Worm (Caenorhabditis elegans) whole organism, L4 larva: ENCODE results near the gene eng-1.

Experiments
- F44E2.7 ChIP-seq: fragments of 200-800 bp; sonication (Bioruptor generic); IDR thresholded peaks from 2 replicates; pipeline ENCODE4 v2.1.2; 2022; ENCODE audit warnings: missing genetic modification characterization, missing compliant biosample characterization
- T26A8.4 ChIP-seq: fragments of 200-800 bp; sonication (Bioruptor generic); IDR thresholded peaks from 2 replicates; pipeline ENCODE4 v1.3.6; 2022; ENCODE audit warnings: missing genetic modification characterization, missing compliant biosample characterization
- ZK337.2 ChIP-seq: fragments of 200-800 bp; sonication (Bioruptor generic); IDR thresholded peaks from 2 replicates; pipeline ENCODE4 v1.3.6; 2022; ENCODE audit warnings: missing genetic modification reagents, missing genetic modification characterization, missing compliant biosample characterization
- aha-1 ChIP-seq: fragments of 150-350 bp; peaks from one replicate; lab custom pipeline; 2014; ENCODE audit warnings: missing biosample characterization, missing genetic modification characterization
- ama-1 ChIP-seq: fragments of 150-350 bp; optimal IDR thresholded peaks from 2 replicates; lab custom pipeline; 2014; ENCODE audit warnings: inconsistent platforms, mixed read lengths
- ceh-28 ChIP-seq: fragments of 150-350 bp; optimal IDR thresholded peaks from 2 replicates; lab custom pipeline; 2014; ENCODE audit warnings: missing biosample characterization, missing genetic modification reagents, missing genetic modification characterization
- cey-2 ChIP-seq: sonication (generic microtip); optimal IDR thresholded peaks from 3 replicates; lab custom pipeline; 2017; ENCODE audit warnings: missing genetic modification characterization, mild to moderate bottlenecking, missing compliant biosample characterization, antibody characterized with exemption, borderline replicate concordance; ENCODE audit not compliant: insufficient read depth
- daf-16 ChIP-seq, 3 experiments: sonication (generic microtip); optimal IDR thresholded peaks; 2 replicates each; lab custom pipeline; 2016 to 2017; ENCODE audit warnings: missing genetic modification characterization in 3 of 3, missing genetic modification reagents in 3 of 3, mild to moderate bottlenecking in 2 of 3, missing compliant biosample characterization in 2 of 3, missing biosample characterization in 1 of 3, moderate library complexity in 1 of 3
- daf-8 ChIP-seq: fragments of 200-800 bp; sonication (Bioruptor generic); IDR thresholded peaks from 2 replicates; pipeline ENCODE4 v1.3.6; 2022; ENCODE audit warnings: missing genetic modification characterization, missing compliant biosample characterization
- dmd-6 ChIP-seq: fragments of 200-800 bp; sonication (Bioruptor generic); IDR thresholded peaks from 2 replicates; pipeline ENCODE4 v1.3.6; 2022; ENCODE audit warnings: missing genetic modification reagents, missing genetic modification characterization, missing compliant biosample characterization
- dpl-1 ChIP-seq: fragments of 150-350 bp; optimal IDR thresholded peaks from 2 replicates; lab custom pipeline; 2014; ENCODE audit warnings: missing biosample characterization, missing genetic modification reagents, missing genetic modification characterization
- duxl-1 ChIP-seq: sonication (generic microtip); optimal IDR thresholded peaks from 2 replicates; lab custom pipeline; 2016; ENCODE audit warnings: mild to moderate bottlenecking, missing genetic modification characterization, moderate library complexity, missing compliant biosample characterization; ENCODE audit not compliant: poor library complexity
- dve-1 ChIP-seq: sonication (generic microtip); optimal IDR thresholded peaks from 2 replicates; lab custom pipeline; 2017; ENCODE audit warnings: antibody characterized with exemption, mild to moderate bottlenecking, missing genetic modification characterization, missing compliant biosample characterization; ENCODE audit not compliant: insufficient read depth
- egl-27 ChIP-seq: sonication (generic microtip); optimal IDR thresholded peaks from 3 replicates; lab custom pipeline; 2017; ENCODE audit warnings: missing biosample characterization, missing genetic modification reagents, missing genetic modification characterization
- egl-43 ChIP-seq: fragments of 200-800 bp; sonication (Bioruptor generic); IDR thresholded peaks from 2 replicates; pipeline ENCODE4 v1.3.6; 2022; ENCODE audit warnings: missing genetic modification reagents, missing genetic modification characterization, missing compliant biosample characterization
- fos-1 ChIP-seq: fragments of 150-350 bp; optimal IDR thresholded peaks from 2 replicates; lab custom pipeline; 2014; ENCODE audit warnings: missing biosample characterization, missing genetic modification characterization
- hif-1 ChIP-seq, 2 experiments: sonication (generic microtip); optimal IDR thresholded peaks; 2 replicates each; lab custom pipeline; 2016 to 2017; ENCODE audit warnings: missing compliant biosample characterization in 2 of 2, missing genetic modification characterization in 2 of 2, missing genetic modification reagents in 2 of 2, missing genotype in 2 of 2, mild to moderate bottlenecking in 1 of 2
- hlh-11 ChIP-seq: fragments of 200-800 bp; sonication (Bioruptor generic); optimal IDR thresholded peaks from 2 replicates; lab custom pipeline; 2018; ENCODE audit warnings: mild to moderate bottlenecking, missing genetic modification characterization, missing compliant biosample characterization
- hlh-30 ChIP-seq: sonication (generic microtip); optimal IDR thresholded peaks from 2 replicates; lab custom pipeline; 2017; ENCODE audit warnings: antibody characterized with exemption, mild to moderate bottlenecking, missing genetic modification characterization, missing compliant biosample characterization; ENCODE audit not compliant: insufficient read depth
- hmg-1.1 ChIP-seq: fragments of 200-800 bp; sonication (Bioruptor generic); IDR thresholded peaks from 2 replicates; pipeline ENCODE4 v1.3.6; 2022; ENCODE audit warnings: missing genetic modification reagents, missing genetic modification characterization, missing compliant biosample characterization
- lim-7 ChIP-seq: fragments of 200-800 bp; sonication (Bioruptor generic); IDR thresholded peaks from 2 replicates; pipeline ENCODE4 v1.3.6; 2022; ENCODE audit warnings: missing genetic modification characterization, missing compliant biosample characterization
- lin-13 ChIP-seq: fragments of 150-350 bp; optimal IDR thresholded peaks from 2 replicates; lab custom pipeline; 2014; ENCODE audit warnings: missing biosample characterization, missing genetic modification reagents, missing genetic modification characterization
- lin-15B ChIP-seq: fragments of 150-350 bp; sonication (generic microtip); optimal IDR thresholded peaks from 3 replicates; lab custom pipeline; 2014; ENCODE audit warnings: missing biosample characterization, missing genetic modification characterization
- lin-38 ChIP-seq: fragments of 200-800 bp; sonication (Bioruptor generic); IDR thresholded peaks from 2 replicates; pipeline ENCODE4 v1.3.6; 2022; ENCODE audit warnings: missing genetic modification reagents, missing genetic modification characterization, missing compliant biosample characterization
- lsy-2 ChIP-seq, 2 experiments: fragments of 150-350 bp in 1 of 2; sonication (generic microtip) in 1 of 2; optimal IDR thresholded peaks; 2 replicates each; lab custom pipeline; 2014 to 2017; ENCODE audit warnings: missing biosample characterization in 2 of 2, missing genetic modification characterization in 2 of 2
- madf-5 ChIP-seq, 2 experiments: fragments of 200-800 bp; sonication (Bioruptor generic); IDR thresholded peaks; 2 replicates each; pipeline ENCODE4 v1.3.6; 2022; ENCODE audit warnings: missing compliant biosample characterization in 2 of 2, missing genetic modification characterization in 2 of 2
- mdl-1 ChIP-seq, 2 experiments: fragments of 150-350 bp in 1 of 2; sonication (generic microtip) in 1 of 2; optimal IDR thresholded peaks; 2 replicates each; lab custom pipeline; 2014 to 2017; ENCODE audit warnings: missing biosample characterization in 2 of 2, missing genetic modification characterization in 2 of 2
- mdt-29 ChIP-seq: fragments of 200-800 bp; sonication (Bioruptor generic); IDR thresholded peaks from 2 replicates; pipeline ENCODE4 v1.3.6; 2022; ENCODE audit warnings: missing genetic modification reagents, missing genetic modification characterization, missing compliant biosample characterization
- mep-1 ChIP-seq: fragments of 150-350 bp; sonication (generic microtip); optimal IDR thresholded peaks from 3 replicates; lab custom pipeline; 2014; ENCODE audit warnings: missing biosample characterization, missing genetic modification characterization
- mes-2 ChIP-seq: sonication (generic microtip); optimal IDR thresholded peaks from 2 replicates; lab custom pipeline; 2016; ENCODE audit warnings: missing genotype, mild to moderate bottlenecking, missing genetic modification characterization, missing compliant biosample characterization; ENCODE audit not compliant: poor library complexity, severe bottlenecking
- nhr-10 ChIP-seq: fragments of 150-350 bp; optimal IDR thresholded peaks from 2 replicates; lab custom pipeline; 2014; ENCODE audit warnings: missing biosample characterization, missing genetic modification characterization
- nhr-11 ChIP-seq: fragments of 150-350 bp; optimal IDR thresholded peaks from 2 replicates; lab custom pipeline; 2014; ENCODE audit warnings: missing biosample characterization, missing genetic modification characterization
- nhr-25 ChIP-seq: sonication (generic microtip); optimal IDR thresholded peaks from 2 replicates; lab custom pipeline; 2017; ENCODE audit warnings: missing genetic modification characterization, mild to moderate bottlenecking, missing compliant biosample characterization, antibody characterized with exemption, moderate library complexity, borderline replicate concordance; ENCODE audit not compliant: insufficient read depth
- nhr-42 ChIP-seq: fragments of 200-800 bp; sonication (Bioruptor generic); IDR thresholded peaks from 2 replicates; pipeline ENCODE4 v1.3.6; 2022; ENCODE audit warnings: missing genetic modification characterization, missing compliant biosample characterization
- nhr-48 ChIP-seq: sonication (generic microtip); optimal IDR thresholded peaks from 2 replicates; lab custom pipeline; 2016; ENCODE audit warnings: mild to moderate bottlenecking, missing genetic modification characterization, missing compliant biosample characterization
- nhr-6 ChIP-seq: fragments of 150-350 bp; optimal IDR thresholded peaks from 2 replicates; lab custom pipeline; 2014; ENCODE audit warnings: missing biosample characterization, missing genetic modification characterization
- nhr-76 ChIP-seq: fragments of 150-350 bp; optimal IDR thresholded peaks from 2 replicates; lab custom pipeline; 2014; ENCODE audit warnings: missing biosample characterization, missing genetic modification characterization
- nhr-77 ChIP-seq: fragments of 150-350 bp; optimal IDR thresholded peaks from 2 replicates; lab custom pipeline; 2014; ENCODE audit warnings: missing biosample characterization, missing genetic modification characterization
- pha-4 ChIP-seq, 2 experiments: fragments of 150-350 bp in 1 of 2; fragments of 200-800 bp in 1 of 2; sonication (Bioruptor generic) in 1 of 2; IDR thresholded peaks in 1 of 2; optimal IDR thresholded peaks in 1 of 2; 2 replicates each; pipeline versions ENCODE4 v1.3.6 to Lab custom; 2014 to 2022; ENCODE audit warnings: missing genetic modification characterization in 2 of 2, missing genetic modification reagents in 2 of 2, missing biosample characterization in 1 of 2, missing compliant biosample characterization in 1 of 2
- pqm-1 ChIP-seq: sonication (generic microtip); optimal IDR thresholded peaks from 2 replicates; lab custom pipeline; 2017; ENCODE audit warnings: missing biosample characterization, missing genetic modification characterization
- tag-97 ChIP-seq: fragments of 200-800 bp; sonication (Bioruptor generic); IDR thresholded peaks from 2 replicates; pipeline ENCODE4 v1.3.6; 2022; ENCODE audit warnings: missing genetic modification characterization, missing compliant biosample characterization
- unc-130 ChIP-seq: sonication (generic microtip); optimal IDR thresholded peaks from 2 replicates; lab custom pipeline; 2016; ENCODE audit warnings: missing genetic modification reagents, missing genetic modification characterization, missing compliant biosample characterization
- zag-1 ChIP-seq: fragments of 150-350 bp; optimal IDR thresholded peaks from 2 replicates; lab custom pipeline; 2014; ENCODE audit warnings: missing biosample characterization, missing genetic modification characterization
- zfp-3 ChIP-seq: fragments of 200-800 bp; sonication (Bioruptor generic); conservative IDR thresholded peaks from 2 replicates; pipeline ENCODE4 v1.3.6; 2022; ENCODE audit warnings: missing genetic modification reagents, missing genetic modification characterization, missing compliant biosample characterization
- zip-11 ChIP-seq: fragments of 200-800 bp; sonication (Bioruptor generic); IDR thresholded peaks from 2 replicates; pipeline ENCODE4 v1.3.6; 2022; ENCODE audit warnings: missing genetic modification characterization, missing compliant biosample characterization
- ztf-11 ChIP-seq: fragments of 150-350 bp; optimal IDR thresholded peaks from 2 replicates; lab custom pipeline; 2014; ENCODE audit warnings: missing biosample characterization, missing genetic modification characterization
- ztf-7 ChIP-seq: fragments of 150-350 bp; optimal IDR thresholded peaks from 2 replicates; lab custom pipeline; 2014; ENCODE audit warnings: missing biosample characterization, missing genetic modification characterization

eng-1 gene

DNA sequence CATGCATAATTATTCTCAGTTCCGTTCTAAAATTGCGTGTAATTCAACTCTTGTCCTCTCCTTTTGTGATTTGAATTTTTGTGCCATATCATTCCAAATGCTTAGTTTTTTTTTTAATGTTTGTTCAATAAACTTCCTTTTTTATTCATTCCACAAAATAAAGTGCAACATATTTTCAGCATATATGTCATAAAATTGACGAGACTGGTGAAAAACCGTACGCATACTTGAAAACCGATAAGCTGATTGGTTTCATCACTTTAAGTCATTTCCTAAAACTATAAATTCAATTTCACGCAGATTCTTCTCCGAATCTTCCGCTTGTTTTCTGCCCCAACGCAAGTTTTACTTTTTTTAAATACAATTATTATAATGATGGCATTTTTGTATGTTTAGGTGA, 9.3 kb downstream of the eng-1 start, which contains the start of gene dpf-4:
Gene dpf-4, plus strand, starts transcription at position 301 of the 400 bp plus-strand sequence.
- TF ChIP-seq hlh-11 (tag; lab: Kevin White, UChicago) (no peak), ama-1 (lab: Kevin White, UChicago) (peak; percentile 39), pqm-1 (tag; lab: Kevin White, UChicago) (no peak), nhr-48 (tag; lab: Kevin White, UChicago) (no peak), cey-2 (no peak), lim-7 (GFP tag; lab: Robert Waterston, UW) (no peak)

DNA sequence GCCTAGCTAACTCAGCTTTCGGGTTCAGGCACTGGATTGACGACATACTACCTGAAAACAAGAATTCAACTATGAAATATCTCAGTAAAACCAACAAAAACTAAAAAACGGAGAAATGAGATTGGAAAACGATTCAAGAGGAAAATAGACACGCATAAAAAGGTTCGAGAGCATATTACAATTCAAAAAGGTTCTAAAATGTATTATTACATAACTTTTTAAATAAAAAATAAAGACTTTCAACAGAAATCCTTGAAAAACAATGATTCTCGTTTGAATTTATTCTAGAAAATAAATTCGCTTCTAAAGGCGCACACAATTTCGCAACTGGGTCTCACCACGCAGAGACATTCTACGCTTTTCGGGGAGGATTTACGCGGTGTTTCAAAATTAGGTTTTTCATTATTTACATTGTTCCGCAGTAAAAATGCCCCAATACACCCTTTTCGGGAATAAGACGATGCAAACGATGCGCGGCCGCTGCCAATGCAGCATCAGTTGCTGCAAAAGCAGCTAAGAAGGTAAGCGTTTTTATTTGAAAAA, 12.6 kb downstream of the eng-1 start, which contains the start of the genes cct-6 and alh-9:
Gene cct-6, minus strand, starts transcription at position 51 of the 543 bp plus-strand sequence.
Gene alh-9, plus strand, starts transcription at position 382 of the 543 bp plus-strand sequence.
- TF ChIP-seq nhr-25 (tag; lab: Kevin White, UChicago) (peak; percentile 42), nhr-10 (tag; lab: Kevin White, UChicago) (no peak), zfp-3 (GFP tag; lab: Robert Waterston, UW) (no peak; the same call in 1 of the 2 replicates), pha-4 (GFP tag; IDR thresholded peaks at IDR 0.05; lab: Robert Waterston, UW) (peak; percentile 14; the same call in 1 of the 2 replicates), pha-4 (tag; optimal IDR thresholded peaks at IDR 0.05; lab: Kevin White, UChicago) (peak; percentile 93), daf-16 (GFP tag; optimal IDR thresholded peaks at IDR 0.05; lab: Kevin White, UChicago) (peak in 1 of 2 experiments; percentile 17), daf-16 (tag; optimal IDR thresholded peaks at IDR 0.05; lab: Kevin White, UChicago) (peak; percentile 65), lin-38 (GFP tag; lab: Robert Waterston, UW) (peak; percentile 62), T26A8.4 (GFP tag; lab: Robert Waterston, UW) (0 out of 2 replicates have a peak, but pooled peaks have one; percentile 53), dpl-1 (GFP tag; lab: Kevin White, UChicago) (peak; percentile 96), hif-1 (tag; optimal IDR thresholded peaks at IDR 0.05; lab: Kevin White, UChicago) (peak in 1 of 2 experiments; percentile 59), egl-43 (GFP tag; lab: Robert Waterston, UW) (no peak), duxl-1 (no peak), mes-2 (peak; percentile 92), fos-1 (no peak), hlh-30 (tag; lab: Kevin White, UChicago) (peak; percentile 58), nhr-77 (tag; lab: Kevin White, UChicago) (peak; percentile 66), mdt-29 (GFP tag; lab: Robert Waterston, UW) (no peak), madf-5 (GFP tag; IDR thresholded peaks at IDR 0.05; lab: Robert Waterston, UW) (no peak), lim-7 (GFP tag; lab: Robert Waterston, UW) (no peak), dmd-6 (GFP tag; lab: Robert Waterston, UW) (peak; percentile 35; the same call in 1 of the 2 replicates), unc-130 (GFP tag; lab: Kevin White, UChicago) (peak; percentile 40), ztf-11 (no peak), nhr-76 (no peak), aha-1 (peak; percentile 75), zag-1 (tag; lab: Kevin White, UChicago) (no peak), dve-1 (peak; percentile 79), daf-8 (no peak), cey-2 (no peak), tag-97 (GFP tag; lab: Robert Waterston, UW) (no peak), mep-1 (tag; lab: Kevin White, UChicago) (peak; percentile 87), lin-15B (tag; lab: Kevin White, UChicago) (no peak), nhr-6 (tag; lab: Kevin White, UChicago) (peak; percentile 81), hmg-1.1 (GFP tag; lab: Robert Waterston, UW) (peak; percentile 58; the same call in 1 of the 2 replicates), ceh-28 (tag; lab: Kevin White, UChicago) (no peak), nhr-42 (GFP tag; lab: Robert Waterston, UW) (no peak), mdl-1 (tag; optimal IDR thresholded peaks at IDR 0.05; lab: Kevin White, UChicago) (peak in 1 of 2 experiments; percentile 26), zip-11 (no peak), egl-27 (tag; lab: Kevin White, UChicago) (no peak), nhr-11 (tag; lab: Kevin White, UChicago) (peak; percentile 48), lin-13 (GFP tag; lab: Kevin White, UChicago) (peak; percentile 80), F44E2.7 (no peak), lsy-2 (tag; optimal IDR thresholded peaks at IDR 0.05; lab: Kevin White, UChicago) (peak in 1 of 2 experiments; percentile 94), ZK337.2 (GFP tag; lab: Robert Waterston, UW) (no peak), ztf-7 (tag; lab: Kevin White, UChicago) (peak; percentile 71)
